Worm (Caenorhabditis elegans): Measurements from ENCODE around the gene F17C11.22.

DNA sequence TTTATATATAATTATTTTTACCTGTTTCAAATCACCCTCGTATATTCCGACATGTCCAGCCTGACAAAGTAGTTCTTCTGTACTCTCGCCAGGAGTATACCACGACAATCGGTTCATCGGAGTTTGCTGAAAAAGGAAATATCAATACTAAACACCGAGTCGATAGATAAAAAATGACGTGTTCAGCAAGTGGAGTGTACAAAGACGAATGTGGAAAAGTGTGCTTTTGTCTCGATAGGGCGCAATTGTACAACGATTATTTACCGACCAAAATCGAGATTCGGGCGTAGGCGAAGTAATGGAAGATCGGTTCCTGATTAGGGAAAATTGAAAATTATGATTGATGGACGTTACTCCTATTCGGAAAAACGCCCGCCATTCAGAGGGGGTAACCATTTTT, 9.4 kb downstream of the F17C11.22 start, which contains the start of gene vps-36:
- TF ChIP-seq snpc-4 (tag; optimal IDR thresholded peaks at IDR 0.05) = no peak
- TF ChIP-seq elt-1 (tag; optimal IDR thresholded peaks at IDR 0.05; ENCODE audit: borderline replicate concordance, insufficient read depth) = no peak
- TF ChIP-seq ceh-83 (GFP tag; optimal IDR thresholded peaks at IDR 0.05) = no peak
- no peak for TF ChIP-seq ceh-39 (tag; optimal IDR thresholded peaks at IDR 0.05)
- no peak for TF ChIP-seq drap-1 (GFP tag; optimal IDR thresholded peaks at IDR 0.05)
- TF ChIP-seq blmp-1 (tag; optimal IDR thresholded peaks at IDR 0.05) = no peak
- TF ChIP-seq nhr-237 (tag; optimal IDR thresholded peaks at IDR 0.05) = no peak
- no peak for TF ChIP-seq unc-62 (GFP tag; optimal IDR thresholded peaks at IDR 0.05)
- TF ChIP-seq lin-13 (tag; optimal IDR thresholded peaks at IDR 0.05) = no peak

Measured in whole organism, mixed stage, embryonic.